Worm (Caenorhabditis elegans) whole organism, L1 larva: ENCODE results near the gene tyr-1.

Experiments
- aha-1 ChIP-seq: fragments of 150-350 bp; optimal IDR thresholded peaks from 2 replicates; lab custom pipeline; 2014; ENCODE audit warnings: missing biosample characterization, missing genetic modification characterization
- blmp-1 ChIP-seq: fragments of 150-350 bp; optimal IDR thresholded peaks from 2 replicates; lab custom pipeline; 2014; ENCODE audit warnings: missing biosample characterization, missing genetic modification characterization
- ces-1 ChIP-seq: fragments of 150-350 bp; optimal IDR thresholded peaks from 2 replicates; lab custom pipeline; 2014; ENCODE audit warnings: missing biosample characterization, missing genetic modification reagents, missing genetic modification characterization
- dpl-1 ChIP-seq, 3 experiments: fragments of 150-350 bp in 2 of 3; sonication (generic microtip) in 1 of 3; optimal IDR thresholded peaks; 2 replicates each; lab custom pipeline; 2014 to 2017; ENCODE audit warnings: missing biosample characterization in 3 of 3, missing genetic modification characterization in 3 of 3, missing genetic modification reagents in 3 of 3
- dsc-1 ChIP-seq: sonication (generic microtip); optimal IDR thresholded peaks from 2 replicates; lab custom pipeline; 2016; ENCODE audit warnings: mild to moderate bottlenecking, missing genetic modification characterization, missing compliant biosample characterization
- efl-1 ChIP-seq, 4 experiments: fragments of 150-350 bp; optimal IDR thresholded peaks in 3 of 4; peaks in 1 of 4; 1 replicate in 1 of 4; 2 replicates in 3 of 4; lab custom pipeline; 2014; ENCODE audit warnings: missing biosample characterization in 2 of 4, missing genetic modification characterization in 2 of 4, missing genetic modification reagents in 2 of 4
- egl-13 ChIP-seq: sonication (generic microtip); optimal IDR thresholded peaks from 2 replicates; lab custom pipeline; 2016; ENCODE audit warnings: missing genotype, missing genetic modification reagents, missing genetic modification characterization, missing compliant biosample characterization
- elt-3 ChIP-seq, 6 experiments: fragments of 150-350 bp in 1 of 6; sonication (generic microtip); optimal IDR thresholded peaks; 2 replicates each; lab custom pipeline; 2017 to 2018; ENCODE audit warnings: missing biosample characterization in 6 of 6, missing genetic modification characterization in 6 of 6, inconsistent platforms in 1 of 6
- ets-5 ChIP-seq: fragments of 200-800 bp; sonication (Bioruptor generic); IDR thresholded peaks from 2 replicates; pipeline ENCODE4 v1.3.6; 2022; ENCODE audit warnings: missing genetic modification characterization, missing compliant biosample characterization
- fkh-10 ChIP-seq: sonication (generic microtip); optimal IDR thresholded peaks from 2 replicates; lab custom pipeline; 2017; ENCODE audit warnings: missing biosample characterization, missing genetic modification reagents, missing genetic modification characterization
- hlh-4 ChIP-seq: sonication (generic microtip); optimal IDR thresholded peaks from 2 replicates; lab custom pipeline; 2016; ENCODE audit warnings: mild to moderate bottlenecking, missing genetic modification characterization, missing compliant biosample characterization
- hpl-2 ChIP-seq: fragments of 150-350 bp; optimal IDR thresholded peaks from 2 replicates; lab custom pipeline; 2014; ENCODE audit warnings: missing biosample characterization, missing genetic modification reagents, missing genetic modification characterization
- irx-1 ChIP-seq: sonication (generic microtip); optimal IDR thresholded peaks from 2 replicates; lab custom pipeline; 2016; ENCODE audit warnings: missing genetic modification characterization, missing compliant biosample characterization
- lin-14 ChIP-seq: fragments of 200-800 bp; sonication (Bioruptor generic); optimal IDR thresholded peaks from 2 replicates; lab custom pipeline; 2018; ENCODE audit warnings: mild to moderate bottlenecking, missing genetic modification characterization, moderate library complexity, missing compliant biosample characterization
- lin-35 ChIP-seq, 2 experiments: fragments of 150-350 bp; optimal IDR thresholded peaks; 2 replicates each; lab custom pipeline; 2014; ENCODE audit warnings: missing biosample characterization in 2 of 2, missing genetic modification characterization in 2 of 2, missing genetic modification reagents in 2 of 2
- lsy-2 ChIP-seq, 2 experiments: fragments of 150-350 bp; optimal IDR thresholded peaks; 2 replicates each; lab custom pipeline; 2014; ENCODE audit warnings: missing biosample characterization in 2 of 2, missing genetic modification characterization in 2 of 2
- mab-9 ChIP-seq: fragments of 200-800 bp; sonication (Bioruptor generic); IDR thresholded peaks from 2 replicates; pipeline ENCODE4 v1.3.6; 2022; ENCODE audit warnings: missing genetic modification reagents, missing genetic modification characterization, missing compliant biosample characterization
- mdl-1 ChIP-seq, 2 experiments: fragments of 150-350 bp; optimal IDR thresholded peaks; 2 replicates each; lab custom pipeline; 2014 to 2017; ENCODE audit warnings: missing biosample characterization in 2 of 2, missing genetic modification characterization in 2 of 2, inconsistent platforms in 1 of 2
- mef-2 ChIP-seq: fragments of 150-350 bp; optimal IDR thresholded peaks from 2 replicates; lab custom pipeline; 2014; ENCODE audit warnings: missing biosample characterization, missing genetic modification characterization
- mep-1 ChIP-seq: fragments of 150-350 bp; optimal IDR thresholded peaks from 2 replicates; lab custom pipeline; 2014; ENCODE audit warnings: missing biosample characterization, missing genetic modification characterization
- nhr-11 ChIP-seq: fragments of 150-350 bp; optimal IDR thresholded peaks from 2 replicates; lab custom pipeline; 2014; ENCODE audit warnings: missing biosample characterization, missing genetic modification characterization
- nhr-12 ChIP-seq: sonication (generic microtip); optimal IDR thresholded peaks from 2 replicates; lab custom pipeline; 2017; ENCODE audit warnings: missing biosample characterization, missing genetic modification characterization
- nhr-20 ChIP-seq: sonication (generic microtip); optimal IDR thresholded peaks from 2 replicates; lab custom pipeline; 2016; ENCODE audit warnings: mild to moderate bottlenecking, missing genetic modification characterization, missing compliant biosample characterization
- nhr-71 ChIP-seq: sonication (generic microtip); optimal IDR thresholded peaks from 2 replicates; lab custom pipeline; 2016; ENCODE audit warnings: mild to moderate bottlenecking, missing genetic modification characterization, moderate library complexity, missing compliant biosample characterization
- nhr-85 ChIP-seq: sonication (generic microtip); peaks from one replicate; lab custom pipeline; 2016; ENCODE audit warnings: missing genetic modification characterization, inconsistent platforms, missing compliant biosample characterization
- nhr-90 ChIP-seq: sonication (generic microtip); optimal IDR thresholded peaks from 2 replicates; lab custom pipeline; 2016; ENCODE audit warnings: mild to moderate bottlenecking, missing genetic modification characterization, missing compliant biosample characterization; ENCODE audit not compliant: poor library complexity
- rnt-1 ChIP-seq: sonication (generic microtip); optimal IDR thresholded peaks from 2 replicates; lab custom pipeline; 2016; ENCODE audit warnings: mild to moderate bottlenecking, missing genetic modification characterization, moderate library complexity, missing compliant biosample characterization
- snu-23 ChIP-seq: sonication (generic microtip); optimal IDR thresholded peaks from 2 replicates; lab custom pipeline; 2016; ENCODE audit warnings: missing genetic modification characterization, missing compliant biosample characterization
- unc-130 ChIP-seq: fragments of 150-350 bp; optimal IDR thresholded peaks from 2 replicates; lab custom pipeline; 2017; ENCODE audit warnings: missing biosample characterization, missing genetic modification characterization, inconsistent platforms
- unc-62 ChIP-seq: fragments of 150-350 bp; optimal IDR thresholded peaks from 2 replicates; lab custom pipeline; 2014; ENCODE audit warnings: missing biosample characterization, missing genetic modification reagents, missing genetic modification characterization
- xbp-1 ChIP-seq: sonication (generic microtip); optimal IDR thresholded peaks from 2 replicates; lab custom pipeline; 2016; ENCODE audit warnings: missing genetic modification characterization, missing compliant biosample characterization

tyr-1 gene

ce11 chrIII:7907515-7907914 lies 33.9 kb downstream of the tyr-1 start, which contains the start of gene pcp-5:
Gene pcp-5 (minus strand): TSS chrIII:7907615.
- TF ChIP-seq elt-3 (tag; optimal IDR thresholded peaks at IDR 0.05; lab: Kevin White, UChicago): no peak
- peak; percentile 48 for TF ChIP-seq rnt-1 (tag; lab: Kevin White, UChicago)
- TF ChIP-seq nhr-71 (tag; lab: Kevin White, UChicago): peak; percentile 36

ce11 chrIII:7909263-7909662 lies 35.7 kb downstream of the tyr-1 start, which contains the start of gene ZK688.1:
Gene ZK688.1 (plus strand): TSS chrIII:7909563.
- TF ChIP-seq ets-5 (no peak), efl-1 (optimal IDR thresholded peaks at IDR 0.05; lab: Kevin White, UChicago) (no peak), efl-1 (GFP tag; optimal IDR thresholded peaks at IDR 0.05 in 1 of 2; lab: Kevin White, UChicago) (peak in 1 of 2 experiments; percentile 52)

- TF ChIP-seq lin-14 (peak; percentile 81), lin-35 (GFP tag; optimal IDR thresholded peaks at IDR 0.05; lab: Kevin White, UChicago) (peak in 1 of 2 experiments; percentile 68), mdl-1 (tag; optimal IDR thresholded peaks at IDR 0.05; lab: Kevin White, UChicago) (peak in 1 of 2 experiments; percentile 15), hpl-2 (no peak), nhr-85 (tag; lab: Kevin White, UChicago) (peak; percentile 66), snu-23 (peak; percentile 70), nhr-20 (peak; percentile 57), mep-1 (tag; lab: Kevin White, UChicago) (peak; percentile 51), blmp-1 (tag; lab: Kevin White, UChicago) (peak; percentile 37), efl-1 (optimal IDR thresholded peaks at IDR 0.05; lab: Kevin White, UChicago) (peak; percentile 1 to 30), efl-1 (GFP tag; optimal IDR thresholded peaks at IDR 0.05 in 1 of 2; lab: Kevin White, UChicago) (peak; percentile 19 to 71), ces-1 (GFP tag; lab: Kevin White, UChicago) (no peak), dpl-1 (GFP tag; optimal IDR thresholded peaks at IDR 0.05; lab: Kevin White, UChicago) (peak; percentile 8 to 34 (median 33)), elt-3 (tag; optimal IDR thresholded peaks at IDR 0.05; lab: Kevin White, UChicago) (peak in 1 of 6 experiments; percentile 63), egl-13 (tag; lab: Kevin White, UChicago) (no peak), dsc-1 (no peak), nhr-11 (tag; lab: Kevin White, UChicago) (no peak), mab-9 (no peak), lsy-2 (tag; optimal IDR thresholded peaks at IDR 0.05; lab: Kevin White, UChicago) (peak in 1 of 2 experiments; percentile 15), nhr-90 (peak; percentile 11)
Measured at ce11 chrIII:7911621-7912020, 38.0 kb downstream of the tyr-1 start, which contains the start of gene ZK688.7. Gene ZK688.7 (minus strand): TSS chrIII:7911634.

ce11 chrIII:7913488-7913887 lies 39.9 kb downstream of the tyr-1 start, which contains the start of gene ZK688.12:
Gene ZK688.12 (minus strand): TSS chrIII:7913588.
- TF ChIP-seq hlh-4 (tag; lab: Kevin White, UChicago): no peak

- TF ChIP-seq elt-3 (tag; optimal IDR thresholded peaks at IDR 0.05; lab: Kevin White, UChicago) (no peak), mef-2 (no peak), xbp-1 (tag; lab: Kevin White, UChicago) (no peak), fkh-10 (GFP tag; lab: Kevin White, UChicago) (no peak), irx-1 (tag; lab: Kevin White, UChicago) (no peak)
Measured at ce11 chrIII:7917667-7918066, 44.1 kb downstream of the tyr-1 start, which contains the start of gene gly-3. Gene gly-3 (minus strand): TSS chrIII:7917767.

- no peak for TF ChIP-seq unc-130 (tag; lab: Kevin White, UChicago)
- TF ChIP-seq lin-35 (GFP tag; optimal IDR thresholded peaks at IDR 0.05; lab: Kevin White, UChicago): no peak
- TF ChIP-seq, all 84 proteins: peak for 0
Measured at ce11 chrIII:7919823-7920222, 46.2 kb downstream of the tyr-1 start, which contains the start of gene C29E4.14. Gene C29E4.14 (plus strand): TSS chrIII:7920123.

ce11 chrIII:7922207-7922606 lies 48.6 kb downstream of the tyr-1 start, which contains the start of gene C29E4.17:
Gene C29E4.17 (plus strand): TSS chrIII:7922507.
- no peak for TF ChIP-seq unc-62 (GFP tag; lab: Kevin White, UChicago)
- no peak for TF ChIP-seq aha-1 (tag; lab: Kevin White, UChicago)
- TF ChIP-seq nhr-12: no peak
